Worm (Caenorhabditis elegans) whole organism, L4 larva: ENCODE data around the gene camt-1.

ENCODE experiments used
- F26F4.8 ChIP-seq: fragments of 200-800 bp; sonication (Bioruptor generic); conservative IDR thresholded peaks from 2 replicates; pipeline ENCODE4 v1.3.6; 2022; ENCODE audit warnings: missing genetic modification characterization, missing compliant biosample characterization
- Y5F2A.4 ChIP-seq: fragments of 200-800 bp; sonication (Bioruptor generic); optimal IDR thresholded peaks from 2 replicates; lab custom pipeline; 2018; ENCODE audit warnings: mild to moderate bottlenecking, missing genetic modification characterization, missing compliant biosample characterization
- ZK337.2 ChIP-seq: fragments of 200-800 bp; sonication (Bioruptor generic); IDR thresholded peaks from 2 replicates; pipeline ENCODE4 v1.3.6; 2022; ENCODE audit warnings: missing genetic modification reagents, missing genetic modification characterization, missing compliant biosample characterization
- ZK546.5 ChIP-seq, 2 experiments: sonication (generic microtip); optimal IDR thresholded peaks; 2 replicates each; lab custom pipeline; 2017; ENCODE audit warnings: missing biosample characterization in 2 of 2, missing genetic modification characterization in 2 of 2
- aha-1 ChIP-seq: fragments of 150-350 bp; peaks from one replicate; lab custom pipeline; 2014; ENCODE audit warnings: missing biosample characterization, missing genetic modification characterization
- ceh-32 ChIP-seq: sonication (generic microtip); optimal IDR thresholded peaks from 2 replicates; lab custom pipeline; 2016; ENCODE audit warnings: mild to moderate bottlenecking, missing genetic modification characterization, missing compliant biosample characterization; ENCODE audit not compliant: poor library complexity
- ces-1 ChIP-seq: fragments of 150-350 bp; sonication (generic microtip); optimal IDR thresholded peaks from 4 replicates; lab custom pipeline; 2014; ENCODE audit warnings: missing biosample characterization, missing genetic modification reagents, missing genetic modification characterization
- ctbp-1 ChIP-seq: fragments of 200-800 bp; sonication (Bioruptor generic); IDR thresholded peaks from 2 replicates; pipeline ENCODE4 v1.3.6; 2022; ENCODE audit warnings: missing genetic modification reagents, missing genetic modification characterization, missing compliant biosample characterization
- daf-12 ChIP-seq: fragments of 150-350 bp; optimal IDR thresholded peaks from 2 replicates; lab custom pipeline; 2014; ENCODE audit warnings: missing biosample characterization, missing genetic modification reagents, missing genetic modification characterization
- daf-16 ChIP-seq, 3 experiments: sonication (generic microtip); optimal IDR thresholded peaks; 2 replicates each; lab custom pipeline; 2016 to 2017; ENCODE audit warnings: missing genetic modification characterization in 3 of 3, missing genetic modification reagents in 3 of 3, mild to moderate bottlenecking in 2 of 3, missing compliant biosample characterization in 2 of 3, missing biosample characterization in 1 of 3, moderate library complexity in 1 of 3
- daf-19 ChIP-seq: fragments of 200-800 bp; sonication (Bioruptor generic); conservative IDR thresholded peaks from 2 replicates; pipeline ENCODE4 v1.3.6; 2022; ENCODE audit warnings: missing genetic modification characterization, missing compliant biosample characterization
- dmd-6 ChIP-seq: fragments of 200-800 bp; sonication (Bioruptor generic); IDR thresholded peaks from 2 replicates; pipeline ENCODE4 v1.3.6; 2022; ENCODE audit warnings: missing genetic modification reagents, missing genetic modification characterization, missing compliant biosample characterization
- dve-1 ChIP-seq: sonication (generic microtip); optimal IDR thresholded peaks from 2 replicates; lab custom pipeline; 2017; ENCODE audit warnings: antibody characterized with exemption, mild to moderate bottlenecking, missing genetic modification characterization, missing compliant biosample characterization; ENCODE audit not compliant: insufficient read depth
- fkh-10 ChIP-seq: fragments of 150-350 bp; optimal IDR thresholded peaks from 2 replicates; lab custom pipeline; 2014; ENCODE audit warnings: missing biosample characterization, missing genetic modification reagents, missing genetic modification characterization
- fos-1 ChIP-seq: fragments of 150-350 bp; optimal IDR thresholded peaks from 2 replicates; lab custom pipeline; 2014; ENCODE audit warnings: missing biosample characterization, missing genetic modification characterization
- hif-1 ChIP-seq, 2 experiments: sonication (generic microtip); optimal IDR thresholded peaks; 2 replicates each; lab custom pipeline; 2016 to 2017; ENCODE audit warnings: missing compliant biosample characterization in 2 of 2, missing genetic modification characterization in 2 of 2, missing genetic modification reagents in 2 of 2, missing genotype in 2 of 2, mild to moderate bottlenecking in 1 of 2
- hlh-11 ChIP-seq: fragments of 200-800 bp; sonication (Bioruptor generic); optimal IDR thresholded peaks from 2 replicates; lab custom pipeline; 2018; ENCODE audit warnings: mild to moderate bottlenecking, missing genetic modification characterization, missing compliant biosample characterization
- hlh-30 ChIP-seq: sonication (generic microtip); optimal IDR thresholded peaks from 2 replicates; lab custom pipeline; 2017; ENCODE audit warnings: antibody characterized with exemption, mild to moderate bottlenecking, missing genetic modification characterization, missing compliant biosample characterization; ENCODE audit not compliant: insufficient read depth
- lin-29 ChIP-seq: fragments of 200-800 bp; sonication (Bioruptor generic); IDR thresholded peaks from 2 replicates; pipeline ENCODE4 v1.3.6; 2022; ENCODE audit warnings: missing genetic modification reagents, missing genetic modification characterization, missing compliant biosample characterization
- lir-3 ChIP-seq: sonication (generic microtip); optimal IDR thresholded peaks from 2 replicates; lab custom pipeline; 2016; ENCODE audit warnings: mild to moderate bottlenecking, missing genetic modification characterization, missing compliant biosample characterization
- madf-5 ChIP-seq, 2 experiments: fragments of 200-800 bp; sonication (Bioruptor generic); IDR thresholded peaks; 2 replicates each; pipeline ENCODE4 v1.3.6; 2022; ENCODE audit warnings: missing compliant biosample characterization in 2 of 2, missing genetic modification characterization in 2 of 2
- madf-9 ChIP-seq: fragments of 200-800 bp; sonication (Bioruptor generic); conservative IDR thresholded peaks from 2 replicates; pipeline ENCODE4 v1.3.6; 2022; ENCODE audit warnings: missing genetic modification reagents, missing genetic modification characterization, missing compliant biosample characterization
- mdl-1 ChIP-seq, 2 experiments: fragments of 150-350 bp in 1 of 2; sonication (generic microtip) in 1 of 2; optimal IDR thresholded peaks; 2 replicates each; lab custom pipeline; 2014 to 2017; ENCODE audit warnings: missing biosample characterization in 2 of 2, missing genetic modification characterization in 2 of 2
- mxl-2 ChIP-seq: fragments of 200-800 bp; sonication (Bioruptor generic); conservative IDR thresholded peaks from 2 replicates; pipeline ENCODE4 v1.3.6; 2022; ENCODE audit warnings: missing genetic modification reagents, missing genetic modification characterization, missing compliant biosample characterization
- nhr-10 ChIP-seq: fragments of 150-350 bp; optimal IDR thresholded peaks from 2 replicates; lab custom pipeline; 2014; ENCODE audit warnings: missing biosample characterization, missing genetic modification characterization
- nhr-28 ChIP-seq: fragments of 150-350 bp; optimal IDR thresholded peaks from 2 replicates; lab custom pipeline; 2014; ENCODE audit warnings: missing biosample characterization, missing genetic modification characterization
- nhr-42 ChIP-seq: fragments of 200-800 bp; sonication (Bioruptor generic); IDR thresholded peaks from 2 replicates; pipeline ENCODE4 v1.3.6; 2022; ENCODE audit warnings: missing genetic modification characterization, missing compliant biosample characterization
- nhr-77 ChIP-seq: fragments of 150-350 bp; optimal IDR thresholded peaks from 2 replicates; lab custom pipeline; 2014; ENCODE audit warnings: missing biosample characterization, missing genetic modification characterization
- saeg-2 ChIP-seq: fragments of 200-800 bp; sonication (Bioruptor generic); IDR thresholded peaks from 2 replicates; pipeline ENCODE4 v1.3.6; 2022; ENCODE audit warnings: missing genetic modification reagents, missing genetic modification characterization, missing compliant biosample characterization
- tra-1 ChIP-seq: fragments of 200-800 bp; sonication (Bioruptor generic); IDR thresholded peaks from 2 replicates; pipeline ENCODE4 v1.3.6; 2022; ENCODE audit warnings: missing genetic modification reagents, missing genetic modification characterization, missing compliant biosample characterization
- unc-62 ChIP-seq, 3 experiments: fragments of 150-350 bp in 1 of 3; sonication (generic microtip); optimal IDR thresholded peaks in 2 of 3; peaks in 1 of 3; 1 replicate in 1 of 3; 2 replicates in 2 of 3; lab custom pipeline; 2014 to 2017; ENCODE audit warnings: missing biosample characterization in 3 of 3, missing genetic modification characterization in 3 of 3, missing genetic modification reagents in 3 of 3, missing genotype in 1 of 3
- zag-1 ChIP-seq: fragments of 150-350 bp; optimal IDR thresholded peaks from 2 replicates; lab custom pipeline; 2014; ENCODE audit warnings: missing biosample characterization, missing genetic modification characterization
- ztf-11 ChIP-seq: fragments of 150-350 bp; optimal IDR thresholded peaks from 2 replicates; lab custom pipeline; 2014; ENCODE audit warnings: missing biosample characterization, missing genetic modification characterization

The camt-1 gene

DNA sequence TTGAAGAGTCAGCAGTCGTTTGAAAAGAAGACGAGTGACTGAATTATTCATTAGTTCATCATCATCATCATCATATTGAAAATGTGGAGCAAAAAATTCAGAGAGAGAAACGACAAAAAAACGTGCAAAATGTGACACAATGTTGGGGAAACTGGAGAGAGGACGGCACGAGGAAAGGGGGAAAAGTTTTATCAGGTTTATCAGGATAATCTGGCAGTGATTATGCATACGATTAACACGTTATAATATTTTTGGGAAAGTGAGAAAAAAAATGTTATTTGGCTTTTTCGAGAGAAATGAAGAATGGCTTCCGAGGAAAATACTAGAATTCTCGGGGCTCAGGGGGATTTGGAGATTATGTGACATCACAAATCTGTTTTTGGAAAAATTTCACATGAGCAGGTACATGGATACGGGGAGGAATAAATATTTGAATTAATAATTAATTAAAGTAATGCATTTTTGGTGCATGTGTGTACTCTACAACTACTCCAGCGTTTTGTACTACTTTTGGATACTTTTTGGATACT, at the start of gene camt-1:
Gene camt-1 (minus strand): TSS at position 51 of the 530 bp plus-strand sequence.
- TF ChIP-seq madf-5 (GFP tag; IDR thresholded peaks at IDR 0.05; lab: Robert Waterston, UW) (no peak), nhr-77 (tag; lab: Kevin White, UChicago) (no peak), mxl-2 (no peak), lir-3 (tag; lab: Kevin White, UChicago) (no peak)

- no peak for TF ChIP-seq aha-1 (tag; lab: Kevin White, UChicago)
- TF ChIP-seq fkh-10 (GFP tag; lab: Kevin White, UChicago), result no peak
- no peak for TF ChIP-seq ztf-11 (tag; lab: Kevin White, UChicago)
- no peak for TF ChIP-seq ZK546.5 (tag; optimal IDR thresholded peaks at IDR 0.05; lab: Kevin White, UChicago)
- TF ChIP-seq hif-1 (tag; optimal IDR thresholded peaks at IDR 0.05; lab: Kevin White, UChicago), result peak in 1 of 2 experiments; percentile 56
- no peak for TF ChIP-seq lin-29 (GFP tag; lab: Robert Waterston, UW)
- TF ChIP-seq nhr-42 (GFP tag; lab: Robert Waterston, UW), result no peak
- no peak for TF ChIP-seq madf-9 (GFP tag; lab: Robert Waterston, UW)
- TF ChIP-seq dmd-6 (GFP tag; lab: Robert Waterston, UW), result peak; percentile 32; the same call in 1 of the 2 replicates
- TF ChIP-seq ZK337.2 (GFP tag; lab: Robert Waterston, UW), result no peak
- peak; percentile 48 for TF ChIP-seq dve-1 (tag; lab: Kevin White, UChicago)
- no peak for TF ChIP-seq tra-1 (GFP tag; lab: Robert Waterston, UW)
- TF ChIP-seq daf-16 (GFP tag; optimal IDR thresholded peaks at IDR 0.05; lab: Kevin White, UChicago), result no peak
- peak; percentile 43 for TF ChIP-seq daf-16 (tag; optimal IDR thresholded peaks at IDR 0.05; lab: Kevin White, UChicago)
- TF ChIP-seq ctbp-1, result no peak
- no peak for TF ChIP-seq Y5F2A.4 (GFP tag; lab: Kevin White, UChicago)
- no peak for TF ChIP-seq fos-1 (tag; lab: Kevin White, UChicago)
- TF ChIP-seq daf-12 (tag; lab: Kevin White, UChicago), result no peak
- TF ChIP-seq ces-1 (GFP tag; lab: Kevin White, UChicago), result no peak
- peak; percentile 13 for TF ChIP-seq hlh-11 (tag; lab: Kevin White, UChicago)
- no peak for TF ChIP-seq saeg-2 (GFP tag; lab: Robert Waterston, UW)
- TF ChIP-seq F26F4.8 (GFP tag; lab: Robert Waterston, UW), result no peak
- TF ChIP-seq ceh-32, result no peak
- TF ChIP-seq mdl-1 (tag; optimal IDR thresholded peaks at IDR 0.05; lab: Kevin White, UChicago), result peak in 1 of 2 experiments; percentile 3
Measured at ce11 chrII:4552088-4552487, 47.1 kb upstream of the camt-1 start.

DNA sequence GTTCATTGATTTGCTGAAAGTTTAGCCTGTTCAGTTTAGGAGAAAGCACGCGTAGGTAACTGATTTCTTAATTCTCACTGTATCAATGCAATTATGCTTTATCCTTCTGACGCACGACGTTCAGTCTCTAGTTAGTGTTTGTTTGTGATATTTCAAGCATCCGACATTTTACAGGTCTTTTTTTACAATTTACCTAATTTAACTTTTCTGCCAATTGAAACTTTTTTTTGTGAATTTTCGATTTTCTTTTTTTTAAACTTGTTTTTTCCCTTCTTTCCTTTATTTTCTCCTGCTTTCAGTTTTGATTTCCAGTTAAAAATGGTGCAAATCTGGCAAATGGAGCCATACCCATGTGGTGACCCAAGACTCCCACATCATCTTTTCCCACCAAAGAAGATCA, 45.8 kb upstream of the camt-1 start, which contains the start of gene K07E1.1:
Gene K07E1.1 (plus strand): TSS at position 301 of the 400 bp plus-strand sequence.
- no peak for TF ChIP-seq nhr-10

DNA sequence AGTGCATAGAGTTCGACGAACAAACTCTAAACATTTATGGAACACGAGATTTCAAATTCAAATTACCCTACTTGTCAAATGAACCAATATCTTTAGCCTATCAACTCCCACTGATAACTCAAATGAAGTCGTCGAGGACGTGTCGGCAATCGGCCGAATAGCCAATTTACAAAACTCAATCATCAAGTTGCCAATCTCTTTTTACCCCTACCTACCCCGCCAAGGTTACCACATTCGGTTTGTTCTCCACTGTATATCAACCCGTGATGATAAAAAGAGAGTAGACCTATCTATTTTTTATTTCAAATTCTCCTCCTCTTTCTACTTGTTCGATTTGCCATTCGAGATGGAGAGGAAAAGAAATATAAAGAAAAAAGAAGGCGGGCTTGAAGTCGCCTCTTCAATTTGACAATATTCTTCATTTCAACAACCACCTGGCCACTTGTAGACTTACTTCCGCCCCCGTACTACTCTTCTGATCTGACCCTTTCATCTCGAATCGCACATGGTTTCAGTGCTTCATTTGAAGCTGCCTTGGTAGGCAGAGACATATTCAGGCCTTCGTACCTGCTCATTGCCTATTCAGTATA, 45.1 kb upstream of the camt-1 start:
- no peak for TF ChIP-seq daf-19
- peak; percentile 18 for TF ChIP-seq hlh-30 (tag; lab: Kevin White, UChicago)
- no peak for TF ChIP-seq ctbp-1
- no peak for TF ChIP-seq nhr-42 (GFP tag; lab: Robert Waterston, UW)
- TF ChIP-seq, all 104 proteins: peak for 1

DNA sequence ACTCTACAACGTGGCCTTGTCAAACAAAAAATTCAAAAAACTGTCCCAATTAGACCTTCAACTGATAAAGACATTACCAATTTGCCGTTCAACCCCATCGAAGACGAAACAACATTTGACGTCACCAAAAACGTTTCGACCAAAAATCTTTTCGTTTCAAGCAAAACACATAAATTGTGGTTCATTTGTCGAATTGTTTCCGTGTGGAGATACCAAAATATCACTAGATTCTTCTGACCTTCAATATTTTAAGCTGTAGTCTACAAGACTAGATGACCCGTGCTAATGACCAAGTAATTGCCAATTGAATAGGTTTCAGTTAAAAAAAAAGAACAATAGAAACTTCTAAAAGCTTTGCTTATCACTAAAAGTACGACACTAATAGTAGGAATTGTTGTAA, 43.5 kb upstream of the camt-1 start:
- TF ChIP-seq unc-62 (GFP tag; optimal IDR thresholded peaks at IDR 0.05 in 1 of 2; lab: Kevin White, UChicago) (peak in 1 of 2 experiments; percentile 30), unc-62 (tag; optimal IDR thresholded peaks at IDR 0.05; lab: Kevin White, UChicago) (no peak), nhr-28 (peak; percentile 7), zag-1 (tag; lab: Kevin White, UChicago) (no peak)
